Fruit fly (Drosophila melanogaster): Measurements from ENCODE around the gene CG15646.

dm6 chrX:15648180-15648579, 22.6 kb downstream of the CG15646 start:
- TF ChIP-seq dmrt99B (tag; optimal IDR thresholded peaks at IDR 0.05) (no peak), gem (tag; optimal IDR thresholded peaks at IDR 0.05) (no peak), CG8281 (tag; optimal IDR thresholded peaks at IDR 0.05) (no peak), tio (GFP tag; optimal IDR thresholded peaks at IDR 0.05) (no peak), tgo (GFP tag; IDR thresholded peaks at IDR 0.05) (no peak), gce (GFP tag; IDR thresholded peaks at IDR 0.05) (no peak), Optix (GFP tag; IDR thresholded peaks at IDR 0.05) (no peak), ftz-f1 (GFP tag; optimal IDR thresholded peaks at IDR 0.05) (no peak), E2f2 (GFP tag; IDR thresholded peaks at IDR 0.05) (no peak), zfh2 (GFP tag; optimal IDR thresholded peaks at IDR 0.05) (no peak), CG1529 (GFP tag; optimal IDR thresholded peaks at IDR 0.05) (no peak), CG12942 (GFP tag; optimal IDR thresholded peaks at IDR 0.05) (no peak), Jarid2 (GFP tag; optimal IDR thresholded peaks at IDR 0.05) (no peak), br (optimal IDR thresholded peaks at IDR 0.05) (no peak)

Measured in whole organism, embryonic.